Worm (Caenorhabditis elegans) whole organism, L1 larva: ENCODE data around the gene sox-3.

ENCODE experiments used
- aly-2 ChIP-seq: fragments of 150-350 bp; optimal IDR thresholded peaks from 2 replicates; lab custom pipeline; 2014; ENCODE audit warnings: missing biosample characterization, missing genetic modification characterization
- ama-1 ChIP-seq: fragments of 150-350 bp; optimal IDR thresholded peaks from 2 replicates; lab custom pipeline; 2014
- egl-27 ChIP-seq, 2 experiments: fragments of 150-350 bp in 1 of 2; sonication (generic microtip); optimal IDR thresholded peaks; 3 replicates each; lab custom pipeline; 2017 to 2018; ENCODE audit warnings: missing biosample characterization in 2 of 2, missing genetic modification characterization in 2 of 2, missing genetic modification reagents in 2 of 2
- elt-2 ChIP-seq: sonication (generic microtip); optimal IDR thresholded peaks from 2 replicates; lab custom pipeline; 2016; ENCODE audit warnings: missing genetic modification characterization, mild to moderate bottlenecking, inconsistent platforms, missing compliant biosample characterization, missing genetic modification reagents
- hpl-2 ChIP-seq: fragments of 150-350 bp; optimal IDR thresholded peaks from 2 replicates; lab custom pipeline; 2014; ENCODE audit warnings: missing biosample characterization, missing genetic modification reagents, missing genetic modification characterization
- lin-13 ChIP-seq: fragments of 150-350 bp; optimal IDR thresholded peaks from 2 replicates; lab custom pipeline; 2014; ENCODE audit warnings: missing biosample characterization, missing genetic modification reagents, missing genetic modification characterization
- mep-1 ChIP-seq: fragments of 150-350 bp; optimal IDR thresholded peaks from 2 replicates; lab custom pipeline; 2014; ENCODE audit warnings: missing biosample characterization, missing genetic modification characterization
- nhr-11 ChIP-seq: fragments of 150-350 bp; optimal IDR thresholded peaks from 2 replicates; lab custom pipeline; 2014; ENCODE audit warnings: missing biosample characterization, missing genetic modification characterization
- nhr-237 ChIP-seq: fragments of 150-350 bp; optimal IDR thresholded peaks from 2 replicates; lab custom pipeline; 2014; ENCODE audit warnings: missing biosample characterization, missing genetic modification characterization
- nhr-77 ChIP-seq: fragments of 150-350 bp; optimal IDR thresholded peaks from 2 replicates; lab custom pipeline; 2014; ENCODE audit warnings: missing biosample characterization, missing genetic modification characterization
- nhr-85 ChIP-seq: sonication (generic microtip); peaks from one replicate; lab custom pipeline; 2016; ENCODE audit warnings: missing genetic modification characterization, inconsistent platforms, missing compliant biosample characterization
- sup-37 ChIP-seq: fragments of 200-800 bp; sonication (Bioruptor generic); optimal IDR thresholded peaks from 2 replicates; lab custom pipeline; 2018; ENCODE audit warnings: mild to moderate bottlenecking, missing genetic modification characterization, missing compliant biosample characterization
- unc-62 ChIP-seq: fragments of 150-350 bp; optimal IDR thresholded peaks from 2 replicates; lab custom pipeline; 2014; ENCODE audit warnings: missing biosample characterization, missing genetic modification reagents, missing genetic modification characterization
- ztf-11 ChIP-seq, 2 experiments: sonication (generic microtip); optimal IDR thresholded peaks; 2 replicates each; lab custom pipeline; 2016 to 2017; ENCODE audit warnings: missing genetic modification characterization in 2 of 2, missing biosample characterization in 1 of 2, missing compliant biosample characterization in 1 of 2

- no peak for TF ChIP-seq nhr-77 (tag; lab: Kevin White, UChicago)
- no peak for TF ChIP-seq unc-62 (GFP tag; lab: Kevin White, UChicago)
- TF ChIP-seq elt-2 (tag; lab: Kevin White, UChicago) = no peak
- TF ChIP-seq egl-27 (tag; optimal IDR thresholded peaks at IDR 0.05; lab: Kevin White, UChicago) = no peak
- no peak for TF ChIP-seq nhr-237 (tag; lab: Kevin White, UChicago)
- TF ChIP-seq ama-1 (lab: Kevin White, UChicago) = no peak
- TF ChIP-seq sup-37 = no peak
- no peak for TF ChIP-seq mep-1 (tag; lab: Kevin White, UChicago)
- no peak for TF ChIP-seq nhr-11 (tag; lab: Kevin White, UChicago)
- TF ChIP-seq nhr-85 (tag; lab: Kevin White, UChicago) = no peak
- no peak for TF ChIP-seq ztf-11 (tag; optimal IDR thresholded peaks at IDR 0.05; lab: Kevin White, UChicago)
- no peak for TF ChIP-seq lin-13 (GFP tag; lab: Kevin White, UChicago)
- TF ChIP-seq hpl-2 (GFP tag; lab: Kevin White, UChicago) = no peak
- no peak for TF ChIP-seq aly-2 (tag; lab: Kevin White, UChicago)
These were observed 30.9 kb downstream of the sox-3 start for ce11 chrX:14661918-14662317.
